Fruit fly (Drosophila melanogaster): ENCODE measurements around the gene CG1637.

dm6 chrX:10845256-10845655 lies 32.4 kb downstream of the CG1637 start:
- TF ChIP-seq zfh1 (GFP tag; IDR thresholded peaks at IDR 0.05) (no peak), CG9876 (GFP tag; optimal IDR thresholded peaks at IDR 0.05) (no peak), insv (GFP tag; optimal IDR thresholded peaks at IDR 0.05) (no peak), CG1233 (GFP tag; optimal IDR thresholded peaks at IDR 0.05) (no peak), ase (GFP tag; IDR thresholded peaks at IDR 0.05) (no peak), Med (GFP tag) (peak; percentile 64), B-H2 (GFP tag; optimal IDR thresholded peaks at IDR 0.05) (no peak), HmgZ (tag; optimal IDR thresholded peaks at IDR 0.05) (no peak), MESR4 (GFP tag; optimal IDR thresholded peaks at IDR 0.05) (no peak), Dp (GFP tag; optimal IDR thresholded peaks at IDR 0.05) (no peak), CG11093 (GFP tag; IDR thresholded peaks at IDR 0.05) (no peak), Poxn (GFP tag; IDR thresholded peaks at IDR 0.05) (no peak), maf-S (GFP tag; optimal IDR thresholded peaks at IDR 0.05) (no peak)

All from whole organism, embryonic.